Worm (Caenorhabditis elegans) whole organism, L2 larva: ENCODE measurements around the gene mrpl-45.

Experiments used
- C34F6.9 ChIP-seq: fragments of 150-350 bp; optimal IDR thresholded peaks from 2 replicates; lab custom pipeline; 2014; ENCODE audit warnings: missing biosample characterization, missing genetic modification characterization
- R02D3.7 ChIP-seq: fragments of 150-350 bp; optimal IDR thresholded peaks from 2 replicates; lab custom pipeline; 2014; ENCODE audit warnings: missing biosample characterization, missing genetic modification characterization
- Y55F3AM.14 ChIP-seq: fragments of 200-800 bp; sonication (Bioruptor generic); optimal IDR thresholded peaks from 2 replicates; lab custom pipeline; 2018; ENCODE audit warnings: mild to moderate bottlenecking, missing genetic modification characterization, missing compliant biosample characterization
- ZK546.5 ChIP-seq: sonication (generic microtip); optimal IDR thresholded peaks from 2 replicates; lab custom pipeline; 2017; ENCODE audit warnings: missing biosample characterization, missing genetic modification characterization
- alr-1 ChIP-seq: fragments of 150-350 bp; optimal IDR thresholded peaks from 2 replicates; lab custom pipeline; 2014; ENCODE audit warnings: missing biosample characterization, missing genetic modification characterization
- ama-1 ChIP-seq: fragments of 150-350 bp; optimal IDR thresholded peaks from 2 replicates; lab custom pipeline; 2018; ENCODE audit warnings: inconsistent platforms
- blmp-1 ChIP-seq: sonication (generic microtip); optimal IDR thresholded peaks from 2 replicates; lab custom pipeline; 2017; ENCODE audit warnings: missing genetic modification characterization, mild to moderate bottlenecking, missing compliant biosample characterization, antibody characterized with exemption, moderate library complexity; ENCODE audit not compliant: insufficient read depth
- ceh-16 ChIP-seq: fragments of 150-350 bp; optimal IDR thresholded peaks from 2 replicates; lab custom pipeline; 2014; ENCODE audit warnings: missing biosample characterization, missing genetic modification characterization
- dmd-4 ChIP-seq: sonication (generic microtip); optimal IDR thresholded peaks from 2 replicates; lab custom pipeline; 2017; ENCODE audit warnings: missing biosample characterization, missing genetic modification characterization
- egl-27 ChIP-seq: sonication (generic microtip); optimal IDR thresholded peaks from 3 replicates; lab custom pipeline; 2017; ENCODE audit warnings: missing biosample characterization, missing genetic modification reagents, missing genetic modification characterization
- elt-1 ChIP-seq: fragments of 150-350 bp; optimal IDR thresholded peaks from 2 replicates; lab custom pipeline; 2014; ENCODE audit warnings: missing biosample characterization, missing genetic modification characterization
- elt-3 ChIP-seq: sonication (generic microtip); optimal IDR thresholded peaks from 2 replicates; lab custom pipeline; 2017; ENCODE audit warnings: missing biosample characterization, missing genetic modification characterization
- fos-1 ChIP-seq: fragments of 150-350 bp; optimal IDR thresholded peaks from 2 replicates; lab custom pipeline; 2014; ENCODE audit warnings: missing biosample characterization, missing genetic modification characterization
- gmeb-1 ChIP-seq: fragments of 150-350 bp; optimal IDR thresholded peaks from 2 replicates; lab custom pipeline; 2014; ENCODE audit warnings: missing biosample characterization, missing genetic modification characterization
- lin-13 ChIP-seq: fragments of 150-350 bp; optimal IDR thresholded peaks from 2 replicates; lab custom pipeline; 2014; ENCODE audit warnings: missing biosample characterization, missing genetic modification reagents, missing genetic modification characterization
- mab-5 ChIP-seq: fragments of 150-350 bp; optimal IDR thresholded peaks from 2 replicates; lab custom pipeline; 2014; ENCODE audit warnings: missing biosample characterization, missing genetic modification characterization
- mbf-1 ChIP-seq: sonication (generic microtip); optimal IDR thresholded peaks from 2 replicates; lab custom pipeline; 2017; ENCODE audit warnings: missing biosample characterization, missing genetic modification characterization
- mdl-1 ChIP-seq, 2 experiments: fragments of 150-350 bp in 1 of 2; sonication (generic microtip) in 1 of 2; optimal IDR thresholded peaks; 2 replicates each; lab custom pipeline; 2017; ENCODE audit warnings: missing biosample characterization in 2 of 2, missing genetic modification characterization in 2 of 2
- nhr-10 ChIP-seq: sonication (generic microtip); optimal IDR thresholded peaks from 2 replicates; lab custom pipeline; 2017; ENCODE audit warnings: missing biosample characterization, missing genetic modification characterization
- nhr-11 ChIP-seq: fragments of 150-350 bp; optimal IDR thresholded peaks from 2 replicates; lab custom pipeline; 2014; ENCODE audit warnings: missing biosample characterization, missing genetic modification characterization
- nhr-21 ChIP-seq: fragments of 150-350 bp; optimal IDR thresholded peaks from 2 replicates; lab custom pipeline; 2014; ENCODE audit warnings: missing biosample characterization, missing genetic modification characterization
- nhr-23 ChIP-seq: fragments of 150-350 bp; optimal IDR thresholded peaks from 2 replicates; lab custom pipeline; 2014; ENCODE audit warnings: missing biosample characterization, missing genetic modification reagents, missing genetic modification characterization
- nhr-237 ChIP-seq: fragments of 150-350 bp; optimal IDR thresholded peaks from 2 replicates; lab custom pipeline; 2014; ENCODE audit warnings: missing biosample characterization, missing genetic modification characterization
- nhr-25 ChIP-seq: fragments of 150-350 bp; sonication (generic microtip); optimal IDR thresholded peaks from 3 replicates; lab custom pipeline; 2014; ENCODE audit warnings: missing biosample characterization, missing genetic modification characterization
- nhr-6 ChIP-seq: fragments of 150-350 bp; optimal IDR thresholded peaks from 2 replicates; lab custom pipeline; 2014; ENCODE audit warnings: missing biosample characterization, missing genetic modification characterization
- nhr-77 ChIP-seq: fragments of 150-350 bp; optimal IDR thresholded peaks from 2 replicates; lab custom pipeline; 2014; ENCODE audit warnings: missing biosample characterization, missing genetic modification characterization
- skn-1 ChIP-seq: sonication (generic microtip); optimal IDR thresholded peaks from 2 replicates; lab custom pipeline; 2017; ENCODE audit warnings: missing biosample characterization, missing genetic modification characterization
- sma-3 ChIP-seq: sonication (generic microtip); optimal IDR thresholded peaks from 2 replicates; lab custom pipeline; 2016; ENCODE audit warnings: missing genetic modification reagents, missing genetic modification characterization, missing compliant biosample characterization
- unc-39 ChIP-seq: fragments of 150-350 bp; optimal IDR thresholded peaks from 2 replicates; lab custom pipeline; 2014; ENCODE audit warnings: missing biosample characterization, missing genetic modification characterization
- unc-62 ChIP-seq: fragments of 150-350 bp; optimal IDR thresholded peaks from 2 replicates; lab custom pipeline; 2014; ENCODE audit warnings: missing biosample characterization, missing genetic modification reagents, missing genetic modification characterization
- ztf-1 ChIP-seq: fragments of 200-800 bp; sonication (Bioruptor generic); conservative IDR thresholded peaks from 2 replicates; pipeline ENCODE4 v1.3.6; 2022; ENCODE audit warnings: missing genetic modification characterization, missing compliant biosample characterization
- ztf-11 ChIP-seq: sonication (generic microtip); optimal IDR thresholded peaks from 2 replicates; lab custom pipeline; 2017; ENCODE audit warnings: missing biosample characterization, missing genetic modification characterization
- ztf-4 ChIP-seq: fragments of 150-350 bp; optimal IDR thresholded peaks from 2 replicates; lab custom pipeline; 2014; ENCODE audit warnings: missing biosample characterization, missing genetic modification characterization

mrpl-45 gene

DNA sequence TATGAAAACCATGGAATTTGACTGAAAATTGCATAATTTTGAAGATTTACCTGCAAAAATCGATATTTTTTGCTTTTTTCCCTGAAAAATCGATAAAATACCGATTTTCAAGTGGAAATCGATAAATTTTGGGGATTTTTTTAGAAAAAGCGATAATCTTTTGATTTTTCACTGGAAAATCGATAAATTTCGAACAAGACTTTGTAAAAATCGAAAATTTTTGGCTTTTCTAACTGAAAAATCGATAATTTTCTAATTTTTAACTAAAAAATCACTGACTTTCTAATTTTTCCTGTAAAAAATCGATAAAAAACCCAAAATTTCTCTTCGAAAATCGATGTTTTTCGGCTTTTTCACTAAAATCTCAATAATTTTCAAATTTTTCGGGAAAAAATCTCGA lies 4.5 kb upstream of the mrpl-45 start:
- TF ChIP-seq nhr-25 (tag; lab: Kevin White, UChicago) (no peak), elt-3 (no peak), alr-1 (tag; lab: Kevin White, UChicago) (no peak), gmeb-1 (tag; lab: Kevin White, UChicago) (no peak), Y55F3AM.14 (GFP tag; lab: Kevin White, UChicago) (no peak), skn-1 (tag; lab: Kevin White, UChicago) (no peak), nhr-11 (tag; lab: Kevin White, UChicago) (no peak), nhr-6 (tag; lab: Kevin White, UChicago) (no peak)

DNA sequence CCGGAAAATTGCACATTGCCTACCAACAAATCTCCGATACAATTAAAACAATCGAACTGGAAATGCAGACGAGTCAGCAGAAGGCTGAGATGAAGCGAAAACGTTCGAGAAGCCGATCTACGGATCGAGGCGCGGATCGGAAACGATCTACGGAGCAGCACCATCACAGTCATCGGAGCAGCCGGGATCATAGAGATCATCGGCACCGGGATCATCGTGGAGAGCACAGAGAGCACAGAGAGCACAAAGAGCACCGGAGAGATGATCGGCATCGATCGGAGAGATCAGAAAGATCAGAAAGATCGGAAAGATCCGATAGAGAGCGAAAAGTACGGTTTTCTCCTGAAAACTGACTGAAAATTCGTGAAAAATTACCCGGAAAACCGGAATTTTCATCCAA lies 3.6 kb upstream of the mrpl-45 start:
- TF ChIP-seq unc-62 (no peak), nhr-77 (tag; lab: Kevin White, UChicago) (no peak), R02D3.7 (tag; lab: Kevin White, UChicago) (no peak), ama-1 (lab: Kevin White, UChicago) (no peak), nhr-23 (tag; lab: Kevin White, UChicago) (no peak), fos-1 (tag; lab: Kevin White, UChicago) (no peak), sma-3 (GFP tag; lab: Kevin White, UChicago) (no peak), nhr-21 (no peak), elt-3 (no peak), C34F6.9 (tag; lab: Kevin White, UChicago) (no peak), mdl-1 (tag; optimal IDR thresholded peaks at IDR 0.05; lab: Kevin White, UChicago) (no peak), blmp-1 (tag; lab: Kevin White, UChicago) (no peak), Y55F3AM.14 (GFP tag; lab: Kevin White, UChicago) (no peak), ztf-1 (GFP tag; lab: Robert Waterston, UW) (no peak)

DNA sequence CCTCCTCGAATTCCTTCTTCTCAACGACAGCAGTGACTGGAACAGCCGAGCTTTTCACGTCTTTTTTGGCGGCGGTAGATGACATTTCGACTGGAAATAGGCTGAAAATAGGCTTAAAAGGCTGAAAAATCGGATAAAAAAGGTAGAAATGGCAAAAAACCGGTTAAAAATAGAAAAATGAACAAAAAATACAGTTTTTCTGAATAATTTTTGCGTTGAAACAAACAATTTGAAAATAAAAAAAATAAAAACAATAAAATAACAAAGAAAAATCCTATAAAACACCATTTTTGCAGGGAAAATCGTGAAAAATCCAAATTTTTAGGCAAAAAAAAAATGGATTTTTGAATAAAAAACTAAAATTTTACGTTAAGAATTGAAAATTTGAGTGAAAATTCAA lies 5.6 kb downstream of the mrpl-45 start, which contains the start of gene dss-1:
Gene dss-1 (minus strand): TSS at position 101 of the 400 bp plus-strand sequence.
- TF ChIP-seq Y55F3AM.14 (GFP tag; lab: Kevin White, UChicago): no peak
- no peak for TF ChIP-seq mbf-1 (tag; lab: Kevin White, UChicago)
- TF ChIP-seq lin-13 (GFP tag; lab: Kevin White, UChicago): no peak

DNA sequence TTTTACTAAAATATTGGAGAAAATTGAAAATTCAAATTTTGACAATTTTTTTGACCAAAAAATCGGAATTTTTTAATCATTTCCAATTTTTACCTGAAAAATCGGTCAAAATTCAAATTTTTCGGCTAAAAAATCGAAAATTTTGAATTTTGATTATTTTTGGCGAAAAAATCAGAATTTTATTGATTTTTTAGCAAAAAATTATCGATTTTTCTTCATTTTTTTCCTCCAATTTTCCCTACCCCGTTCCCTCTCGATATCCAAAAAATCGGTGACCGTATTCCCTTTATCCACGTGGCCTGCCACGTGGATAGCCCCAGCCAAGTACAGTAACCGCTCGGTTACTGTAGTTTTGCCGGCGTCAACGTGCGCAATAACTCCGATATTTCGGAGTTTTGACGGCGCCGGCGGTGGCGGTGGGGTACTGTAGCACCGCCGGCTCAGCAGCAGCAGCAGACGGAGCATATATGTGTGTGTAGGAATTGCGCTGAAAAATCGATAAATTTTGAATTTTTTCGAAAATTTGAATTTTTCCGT lies 8.4 kb downstream of the mrpl-45 start, which contains the start of gene Y119D3B.14:
Gene Y119D3B.14 (minus strand): TSS at position 487 of the 537 bp plus-strand sequence.
- TF ChIP-seq nhr-237 (tag; lab: Kevin White, UChicago) (no peak), ztf-11 (tag; lab: Kevin White, UChicago) (no peak), fos-1 (tag; lab: Kevin White, UChicago) (no peak), blmp-1 (tag; lab: Kevin White, UChicago) (no peak), elt-1 (tag; lab: Kevin White, UChicago) (no peak), nhr-23 (tag; lab: Kevin White, UChicago) (no peak), mab-5 (tag; lab: Kevin White, UChicago) (no peak)

DNA sequence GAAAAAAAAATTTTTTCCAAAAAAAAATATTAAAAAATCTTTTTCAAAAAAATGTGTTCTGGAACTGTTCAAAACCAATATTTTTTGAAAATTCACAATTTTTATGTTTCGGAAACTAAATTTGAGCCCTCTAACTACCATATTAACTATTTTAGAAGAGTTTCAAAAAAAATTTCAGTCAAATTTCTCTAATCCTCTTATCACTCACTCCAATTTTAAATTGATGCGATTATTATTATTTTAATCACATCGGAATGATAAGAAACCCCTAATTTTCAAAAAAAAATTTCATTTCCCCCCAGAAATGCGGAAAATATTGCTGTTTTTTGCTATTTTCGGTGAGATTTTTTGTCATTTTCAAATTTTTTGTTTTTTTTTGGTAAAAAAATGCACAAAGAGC lies 20.1 kb downstream of the mrpl-45 start, which contains the start of gene nspg-8:
Gene nspg-8 (plus strand): TSS at position 301 of the 400 bp plus-strand sequence.
- TF ChIP-seq ztf-1 (GFP tag; lab: Robert Waterston, UW) (no peak), sma-3 (GFP tag; lab: Kevin White, UChicago) (no peak)

DNA sequence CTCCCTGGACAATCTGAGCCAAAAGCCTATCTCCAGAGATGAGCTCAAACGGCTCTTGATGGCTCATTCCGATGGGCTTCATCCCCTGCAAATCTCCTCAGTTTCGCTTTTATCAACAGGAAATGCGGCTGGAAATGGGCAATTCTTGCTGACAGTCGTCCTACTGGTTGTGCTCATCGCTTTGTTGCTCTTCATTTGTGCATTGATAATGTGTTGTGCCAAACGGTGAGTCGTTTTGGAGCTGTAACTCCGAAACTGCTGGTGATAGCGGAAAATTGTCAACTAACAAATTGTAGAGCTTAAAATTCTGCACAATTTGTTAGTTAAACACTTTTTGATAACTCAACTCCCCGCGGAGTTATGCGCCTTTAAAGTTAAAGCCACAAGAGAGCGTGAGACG lies 22.8 kb downstream of the mrpl-45 start:
- TF ChIP-seq ZK546.5 (no peak), mbf-1 (tag; lab: Kevin White, UChicago) (no peak), ama-1 (lab: Kevin White, UChicago) (no peak), unc-39 (tag; lab: Kevin White, UChicago) (no peak), sma-3 (GFP tag; lab: Kevin White, UChicago) (no peak), mab-5 (tag; lab: Kevin White, UChicago) (no peak)

DNA sequence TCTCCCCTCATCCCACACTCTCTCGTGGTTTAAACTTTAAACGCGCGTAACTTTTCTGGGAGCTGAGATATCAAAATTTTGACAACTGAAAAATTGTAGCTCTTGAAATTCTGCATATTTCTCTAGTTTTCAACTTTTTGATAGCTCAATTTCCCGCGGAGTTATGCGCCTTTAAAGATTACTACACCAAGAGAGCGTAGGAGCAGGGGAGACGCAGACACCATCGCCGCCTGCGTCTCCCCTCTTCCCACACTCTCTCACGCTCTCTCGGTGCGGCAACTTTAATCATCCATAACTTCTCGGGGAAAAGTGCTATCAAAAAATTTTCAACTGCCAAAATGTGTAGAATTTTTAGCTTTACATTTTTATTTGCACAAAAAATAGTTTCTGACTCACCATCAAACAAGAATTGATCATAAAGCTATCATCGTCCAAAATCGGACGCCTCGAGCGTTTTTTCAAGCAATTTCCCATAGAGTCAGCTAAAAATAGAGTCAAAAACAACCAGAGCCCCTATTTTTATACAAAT lies 25.7 kb downstream of the mrpl-45 start, which contains the start of gene eak-3:
Gene eak-3 (minus strand): TSS at position 479 of the 529 bp plus-strand sequence.
- TF ChIP-seq ztf-4: no peak
- TF ChIP-seq sma-3 (GFP tag; lab: Kevin White, UChicago): no peak
- TF ChIP-seq nhr-21: no peak
- no peak for TF ChIP-seq dmd-4
- no peak for TF ChIP-seq ceh-16 (tag; lab: Kevin White, UChicago)
- no peak for TF ChIP-seq mab-5 (tag; lab: Kevin White, UChicago)
- TF ChIP-seq blmp-1 (tag; lab: Kevin White, UChicago): no peak
- TF ChIP-seq lin-13 (GFP tag; lab: Kevin White, UChicago): no peak
- TF ChIP-seq elt-3: no peak
- no peak for TF ChIP-seq nhr-23 (tag; lab: Kevin White, UChicago)
- no peak for TF ChIP-seq mbf-1 (tag; lab: Kevin White, UChicago)
- no peak for TF ChIP-seq alr-1 (tag; lab: Kevin White, UChicago)
- TF ChIP-seq elt-1 (tag; lab: Kevin White, UChicago): no peak
- no peak for TF ChIP-seq nhr-10 (tag; lab: Kevin White, UChicago)
- no peak for TF ChIP-seq R02D3.7 (tag; lab: Kevin White, UChicago)
- no peak for TF ChIP-seq egl-27
